Worm (Caenorhabditis elegans) whole organism, L4 larva: Measurements from ENCODE around the gene Y53G8AL.3.

ENCODE experiments used
- dve-1 ChIP-seq: sonication (generic microtip); optimal IDR thresholded peaks from 2 replicates; lab custom pipeline; 2017; ENCODE audit warnings: antibody characterized with exemption, mild to moderate bottlenecking, missing genetic modification characterization, missing compliant biosample characterization; ENCODE audit not compliant: insufficient read depth
- jun-1 ChIP-seq: fragments of 150-350 bp; optimal IDR thresholded peaks from 2 replicates; lab custom pipeline; 2014; ENCODE audit warnings: missing biosample characterization, missing genetic modification reagents, missing genetic modification characterization
- lin-39 ChIP-seq: fragments of 150-350 bp; optimal IDR thresholded peaks from 2 replicates; lab custom pipeline; 2014; ENCODE audit warnings: missing biosample characterization, missing genetic modification reagents, missing genetic modification characterization
- nhr-11 ChIP-seq: fragments of 150-350 bp; optimal IDR thresholded peaks from 2 replicates; lab custom pipeline; 2014; ENCODE audit warnings: missing biosample characterization, missing genetic modification characterization
- nhr-237 ChIP-seq: sonication (generic microtip); optimal IDR thresholded peaks from 2 replicates; lab custom pipeline; 2017; ENCODE audit warnings: missing biosample characterization, missing genetic modification characterization
- nhr-42 ChIP-seq: fragments of 200-800 bp; sonication (Bioruptor generic); IDR thresholded peaks from 2 replicates; pipeline ENCODE4 v1.3.6; 2022; ENCODE audit warnings: missing genetic modification characterization, missing compliant biosample characterization
- nhr-77 ChIP-seq: fragments of 150-350 bp; optimal IDR thresholded peaks from 2 replicates; lab custom pipeline; 2014; ENCODE audit warnings: missing biosample characterization, missing genetic modification characterization
- pha-4 ChIP-seq, 2 experiments: fragments of 150-350 bp in 1 of 2; fragments of 200-800 bp in 1 of 2; sonication (Bioruptor generic) in 1 of 2; IDR thresholded peaks in 1 of 2; optimal IDR thresholded peaks in 1 of 2; 2 replicates each; pipeline versions ENCODE4 v1.3.6 to Lab custom; 2014 to 2022; ENCODE audit warnings: missing genetic modification characterization in 2 of 2, missing genetic modification reagents in 2 of 2, missing biosample characterization in 1 of 2, missing compliant biosample characterization in 1 of 2
- snpc-4 ChIP-seq: fragments of 150-350 bp; optimal IDR thresholded peaks from 2 replicates; lab custom pipeline; 2014; ENCODE audit warnings: missing biosample characterization, missing genetic modification characterization

DNA sequence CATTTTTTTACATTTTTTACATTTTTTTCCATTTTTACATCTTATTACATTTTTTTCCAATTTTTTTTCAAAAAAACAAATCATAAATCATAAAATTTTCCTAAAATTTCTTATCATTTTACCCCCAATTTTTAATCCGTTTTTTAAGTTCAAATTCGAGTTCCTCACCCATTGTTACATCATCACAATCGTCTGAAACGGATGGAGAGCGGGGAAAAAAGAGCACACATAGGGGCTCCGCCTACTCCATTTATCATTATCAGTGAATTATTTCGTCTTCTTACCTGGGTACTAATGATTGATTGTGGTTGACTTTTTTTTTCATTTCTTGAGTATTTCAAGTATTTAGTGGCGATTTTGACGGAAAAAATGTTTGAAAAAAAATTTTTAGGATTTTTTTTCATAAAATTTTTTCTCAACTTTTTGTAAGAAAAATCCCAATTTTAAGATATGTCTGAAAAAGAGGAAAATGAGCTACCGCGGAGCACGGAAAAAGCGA lies 29.0 kb upstream of the Y53G8AL.3 start, which contains the start of gene mfsd-8:
- no peak for TF ChIP-seq nhr-42 (GFP tag; lab: Robert Waterston, UW)
- no peak for TF ChIP-seq nhr-77 (tag; lab: Kevin White, UChicago)
- TF ChIP-seq nhr-11 (tag; lab: Kevin White, UChicago), result no peak
- peak; percentile 51 for TF ChIP-seq dve-1 (tag; lab: Kevin White, UChicago)
- TF ChIP-seq nhr-237, result no peak
- no peak for TF ChIP-seq jun-1
- no peak for TF ChIP-seq snpc-4
- TF ChIP-seq pha-4 (GFP tag; IDR thresholded peaks at IDR 0.05; lab: Robert Waterston, UW), result no peak
- no peak for TF ChIP-seq pha-4 (tag; optimal IDR thresholded peaks at IDR 0.05; lab: Kevin White, UChicago)
- no peak for TF ChIP-seq lin-39 (tag; lab: Kevin White, UChicago)
